Fruit fly (Drosophila melanogaster) whole organism, embryonic: ENCODE measurements around the gene SrpRbeta.

Source experiments
- B-H1 ChIP-seq: fragments of 200-800 bp; sonication (Bioruptor generic); IDR thresholded peaks from 3 replicates; pipeline ENCODE4 v1.3.6; 2022; ENCODE audit warnings: missing biosample characterization, missing genetic modification characterization
- CG1024 ChIP-seq: fragments of 200-800 bp; sonication (Bioruptor generic); IDR thresholded peaks from 2 replicates; pipeline ENCODE4 v1.3.6; 2022; ENCODE audit warnings: missing biosample characterization, missing genetic modification characterization
- CG10543 ChIP-seq: fragments of 200-800 bp; sonication (Bioruptor generic); optimal IDR thresholded peaks from 3 replicates; lab custom pipeline; 2017; ENCODE audit warnings: missing biosample characterization, mild to moderate bottlenecking, missing genetic modification characterization, moderate library complexity
- CG14710 ChIP-seq: fragments of 200-800 bp; sonication (Bioruptor generic); optimal IDR thresholded peaks from 3 replicates; lab custom pipeline; 2019; ENCODE audit warnings: missing biosample characterization, mild to moderate bottlenecking, missing genetic modification characterization, moderate library complexity
- CG1529 ChIP-seq: fragments of 200-800 bp; sonication (Bioruptor generic); optimal IDR thresholded peaks from 3 replicates; lab custom pipeline; 2018; ENCODE audit warnings: missing biosample characterization, missing genetic modification characterization
- CG1647 ChIP-seq: fragments of 200-800 bp; sonication (Bioruptor generic); optimal IDR thresholded peaks from 3 replicates; lab custom pipeline; 2016; ENCODE audit warnings: missing biosample characterization, missing genetic modification characterization
- CG16863 ChIP-seq: fragments of 200-800 bp; sonication (Bioruptor generic); optimal IDR thresholded peaks from 3 replicates; lab custom pipeline; 2016; ENCODE audit warnings: missing biosample characterization, missing genetic modification characterization
- CG17385 ChIP-seq: fragments of 200-800 bp; sonication (Bioruptor generic); optimal IDR thresholded peaks from 3 replicates; lab custom pipeline; 2018; ENCODE audit warnings: missing biosample characterization, mild to moderate bottlenecking, missing genetic modification characterization
- CG1792 ChIP-seq: fragments of 200-800 bp; sonication (Bioruptor generic); optimal IDR thresholded peaks from 2 replicates; lab custom pipeline; 2016; ENCODE audit warnings: missing biosample characterization, missing genetic modification characterization
- CG18476 ChIP-seq: fragments of 200-800 bp; sonication (Bioruptor generic); optimal IDR thresholded peaks from 2 replicates; lab custom pipeline; 2016; ENCODE audit warnings: missing biosample characterization, mild to moderate bottlenecking, missing genetic modification characterization
- CG18619 ChIP-seq: fragments of 200-800 bp; sonication (Bioruptor generic); optimal IDR thresholded peaks from 3 replicates; lab custom pipeline; 2017; ENCODE audit warnings: missing biosample characterization, mild to moderate bottlenecking, missing genetic modification characterization
- CG18764 ChIP-seq: fragments of 200-800 bp; sonication (Bioruptor generic); optimal IDR thresholded peaks from 3 replicates; lab custom pipeline; 2016; ENCODE audit warnings: missing biosample characterization, missing genetic modification characterization
- CG30403 ChIP-seq: fragments of 200-800 bp; sonication (Bioruptor generic); optimal IDR thresholded peaks from 3 replicates; lab custom pipeline; 2016; ENCODE audit warnings: missing biosample characterization, missing genetic modification characterization
- CG4360 ChIP-seq: fragments of 200-800 bp; sonication (Bioruptor generic); IDR thresholded peaks from 2 replicates; pipeline ENCODE4 v1.3.6; 2022; ENCODE audit warnings: missing biosample characterization, missing genetic modification characterization
- CG6254 ChIP-seq: fragments of 200-800 bp; sonication (Bioruptor generic); optimal IDR thresholded peaks from 3 replicates; lab custom pipeline; 2017; ENCODE audit warnings: mild to moderate bottlenecking, missing biosample characterization, missing genetic modification reagents, missing genetic modification characterization
- CG6683 ChIP-seq: fragments of 200-800 bp; sonication (Bioruptor generic); optimal IDR thresholded peaks from 2 replicates; lab custom pipeline; 2017; ENCODE audit warnings: missing biosample characterization, mild to moderate bottlenecking, missing genetic modification characterization, missing genetic modification reagents
- CG7271 ChIP-seq: fragments of 200-800 bp; sonication (Bioruptor generic); optimal IDR thresholded peaks from 2 replicates; lab custom pipeline; 2018; ENCODE audit warnings: missing biosample characterization, mild to moderate bottlenecking, missing genetic modification characterization, moderate library complexity
- CTCF ChIP-seq: fragments of 200-800 bp; sonication (Bioruptor generic); optimal IDR thresholded peaks from 2 replicates; lab custom pipeline; 2017; ENCODE audit warnings: missing biosample characterization, mild to moderate bottlenecking, missing genetic modification characterization, moderate library complexity
- Chrac-16 ChIP-seq: fragments of 200-800 bp; sonication (Bioruptor generic); optimal IDR thresholded peaks from 3 replicates; lab custom pipeline; 2016; ENCODE audit warnings: missing biosample characterization, missing genetic modification characterization
- Dek ChIP-seq: fragments of 200-800 bp; sonication (Bioruptor generic); optimal IDR thresholded peaks from 3 replicates; lab custom pipeline; 2019; ENCODE audit warnings: missing biosample characterization, mild to moderate bottlenecking, missing genetic modification characterization, moderate library complexity
- Dfd ChIP-seq, 2 experiments: fragments of >200 bp; optimal IDR thresholded peaks; 2 replicates each; lab custom pipeline; 2017; ENCODE audit warnings: missing biosample characterization in 2 of 2, missing genetic modification characterization in 2 of 2
- Ets97D ChIP-seq: fragments of 200-800 bp; sonication (Bioruptor generic); optimal IDR thresholded peaks from 3 replicates; lab custom pipeline; 2016; ENCODE audit warnings: missing biosample characterization, missing genetic modification characterization
- GATAe ChIP-seq: fragments of 200-800 bp; sonication (Bioruptor generic); conservative IDR thresholded peaks from 2 replicates; pipeline ENCODE4 v1.3.6; 2022; ENCODE audit warnings: missing biosample characterization, missing genetic modification characterization
- H15 ChIP-seq: fragments of 200-800 bp; sonication (Bioruptor generic); IDR thresholded peaks from 3 replicates; pipeline ENCODE4 v1.3.6; 2022; ENCODE audit warnings: missing biosample characterization, missing genetic modification characterization
- Hey ChIP-seq: fragments of 200-800 bp; sonication (Bioruptor generic); optimal IDR thresholded peaks from 3 replicates; lab custom pipeline; 2018; ENCODE audit warnings: missing biosample characterization, mild to moderate bottlenecking, missing genetic modification characterization
- NK7.1 ChIP-seq: fragments of 200-800 bp; sonication (Bioruptor generic); optimal IDR thresholded peaks from 3 replicates; lab custom pipeline; 2016; ENCODE audit warnings: missing biosample characterization, missing genetic modification characterization
- Nf-YC ChIP-seq: fragments of 200-800 bp; optimal IDR thresholded peaks from 3 replicates; lab custom pipeline; 2019; ENCODE audit warnings: missing biosample characterization, mild to moderate bottlenecking, missing genetic modification characterization, moderate library complexity
- NfI ChIP-seq: fragments of 200-800 bp; sonication (Bioruptor generic); optimal IDR thresholded peaks from 3 replicates; lab custom pipeline; 2018; ENCODE audit warnings: missing biosample characterization, mild to moderate bottlenecking, missing genetic modification characterization, moderate library complexity
- Optix ChIP-seq: fragments of 200-800 bp; sonication (Bioruptor generic); IDR thresholded peaks from 3 replicates; pipeline ENCODE4 v1.3.6; 2022; ENCODE audit warnings: missing biosample characterization, missing genetic modification characterization
- Ptx1 ChIP-seq: fragments of 200-800 bp; sonication (Bioruptor generic); IDR thresholded peaks from 2 replicates; pipeline ENCODE4 v1.3.6; 2022; ENCODE audit warnings: missing biosample characterization, missing genetic modification characterization
- Side ChIP-seq: fragments of 200-800 bp; sonication (Bioruptor generic); optimal IDR thresholded peaks from 2 replicates; lab custom pipeline; 2016; ENCODE audit warnings: missing biosample characterization, missing genetic modification characterization
- cato ChIP-seq: fragments of 200-800 bp; sonication (Bioruptor generic); optimal IDR thresholded peaks from 2 replicates; lab custom pipeline; 2016; ENCODE audit warnings: missing biosample characterization, missing genetic modification characterization, borderline replicate concordance
- ci ChIP-seq: fragments of 200-800 bp; sonication (Bioruptor generic); IDR thresholded peaks from 3 replicates; pipeline ENCODE4 v1.3.6; 2022; ENCODE audit warnings: missing biosample characterization, missing genetic modification characterization
- corto ChIP-seq: fragments of 200-800 bp; sonication (Bioruptor generic); optimal IDR thresholded peaks from 2 replicates; lab custom pipeline; 2016; ENCODE audit warnings: missing biosample characterization, mild to moderate bottlenecking, missing genetic modification characterization, moderate library complexity
- crc ChIP-seq: fragments of 200-800 bp; sonication (Bioruptor generic); optimal IDR thresholded peaks from 2 replicates; lab custom pipeline; 2016; ENCODE audit warnings: missing biosample characterization, missing genetic modification characterization
- dan ChIP-seq: fragments of 200-800 bp; sonication (Bioruptor generic); IDR thresholded peaks from 2 replicates; pipeline ENCODE4 v1.3.6; 2022; ENCODE audit warnings: missing biosample characterization, missing genetic modification characterization
- ftz-f1 ChIP-seq: fragments of 200-800 bp; sonication (Bioruptor generic); optimal IDR thresholded peaks from 2 replicates; lab custom pipeline; 2016; ENCODE audit warnings: missing biosample characterization, missing genetic modification characterization
- gcm ChIP-seq: fragments of 200-800 bp; sonication (Bioruptor generic); optimal IDR thresholded peaks from 2 replicates; lab custom pipeline; 2019; ENCODE audit warnings: missing biosample characterization, mild to moderate bottlenecking, missing genetic modification characterization, moderate library complexity
- klu ChIP-seq: fragments of 200-800 bp; sonication (Bioruptor generic); IDR thresholded peaks from 2 replicates; pipeline ENCODE4 v1.3.6; 2022; ENCODE audit warnings: missing biosample characterization, missing genetic modification characterization
- kni ChIP-seq: fragments of 200-800 bp; sonication (Bioruptor generic); optimal IDR thresholded peaks from 3 replicates; lab custom pipeline; 2017; ENCODE audit warnings: mild to moderate bottlenecking, missing biosample characterization, missing genetic modification reagents, missing genetic modification characterization
- knrl ChIP-seq: fragments of 200-800 bp; sonication (Bioruptor generic); IDR thresholded peaks from 3 replicates; pipeline ENCODE4 v1.3.6; 2022; ENCODE audit warnings: missing biosample characterization, missing genetic modification characterization; ENCODE audit not compliant: partially characterized antibody
- maf-S ChIP-seq: fragments of 200-800 bp; sonication (Bioruptor generic); optimal IDR thresholded peaks from 2 replicates; lab custom pipeline; 2016; ENCODE audit warnings: missing biosample characterization, missing genetic modification characterization
- mld ChIP-seq: fragments of 200-800 bp; sonication (Bioruptor generic); IDR thresholded peaks from 3 replicates; pipeline ENCODE4 v1.3.6; 2022; ENCODE audit warnings: missing biosample characterization, missing genetic modification characterization; ENCODE audit not compliant: partially characterized antibody
- nerfin-2 ChIP-seq: fragments of 200-800 bp; sonication (Bioruptor generic); IDR thresholded peaks from 2 replicates; pipeline ENCODE4 v1.3.6; 2022; ENCODE audit warnings: missing biosample characterization, missing genetic modification characterization; ENCODE audit not compliant: partially characterized antibody
- pho ChIP-seq: fragments of 200-800 bp; sonication (Bioruptor generic); optimal IDR thresholded peaks from 2 replicates; lab custom pipeline; 2016; ENCODE audit warnings: missing biosample characterization, missing genetic modification characterization
- phol ChIP-seq: fragments of 200-800 bp; sonication (Bioruptor generic); optimal IDR thresholded peaks from 3 replicates; lab custom pipeline; 2018; ENCODE audit warnings: missing biosample characterization, mild to moderate bottlenecking, missing genetic modification characterization, moderate library complexity
- pita ChIP-seq: fragments of 200-800 bp; sonication (Bioruptor generic); optimal IDR thresholded peaks from 2 replicates; lab custom pipeline; 2017; ENCODE audit warnings: missing biosample characterization, mild to moderate bottlenecking, missing genetic modification characterization
- sens ChIP-seq: fragments of 200-800 bp; sonication (Bioruptor generic); peaks from one replicate; lab custom pipeline; 2016; ENCODE audit warnings: missing biosample characterization, missing genetic modification characterization
- stwl ChIP-seq: fragments of 200-800 bp; sonication (Bioruptor generic); optimal IDR thresholded peaks from 3 replicates; lab custom pipeline; 2018; ENCODE audit warnings: missing biosample characterization, mild to moderate bottlenecking, missing genetic modification characterization, moderate library complexity
- trem ChIP-seq: fragments of 200-800 bp; optimal IDR thresholded peaks from 3 replicates; lab custom pipeline; 2019; ENCODE audit warnings: missing biosample characterization, mild to moderate bottlenecking, missing genetic modification characterization, moderate library complexity
- zen2 ChIP-seq: fragments of 200-800 bp; sonication (Bioruptor generic); IDR thresholded peaks from 3 replicates; pipeline ENCODE4 v1.3.6; 2022; ENCODE audit warnings: missing biosample characterization, missing genetic modification characterization; ENCODE audit not compliant: partially characterized antibody
- zf30C ChIP-seq: fragments of 200-800 bp; sonication (Bioruptor generic); optimal IDR thresholded peaks from 3 replicates; lab custom pipeline; 2018; ENCODE audit warnings: missing biosample characterization, mild to moderate bottlenecking, missing genetic modification characterization

Gene SrpRbeta

dm6 chr3L:8683773-8684172, 36.3 kb downstream of the SrpRbeta start (continued):
- no peak for TF ChIP-seq CG6683 (GFP tag; lab: Kevin White, UChicago)
- TF ChIP-seq NfI (GFP tag; lab: Kevin White, UChicago), result no peak
- TF ChIP-seq dan, result no peak
- TF ChIP-seq Dfd (GFP tag; optimal IDR thresholded peaks at IDR 0.05; lab: Kevin White, UChicago), result no peak
- TF ChIP-seq Ets97D (GFP tag; lab: Kevin White, UChicago), result no peak
- peak; percentile 40 for TF ChIP-seq CG1529 (GFP tag; lab: Kevin White, UChicago)
- no peak for TF ChIP-seq NK7.1 (GFP tag; lab: Kevin White, UChicago)
- no peak for TF ChIP-seq ftz-f1 (GFP tag; lab: Kevin White, UChicago)
- TF ChIP-seq klu (GFP tag; lab: Robert Waterston, UW), result no peak
- TF ChIP-seq CTCF, result no peak
- no peak for TF ChIP-seq phol
- TF ChIP-seq stwl (tag; lab: Kevin White, UChicago), result no peak
- TF ChIP-seq crc (GFP tag; lab: Kevin White, UChicago), result no peak
- TF ChIP-seq trem (tag; lab: Kevin White, UChicago), result no peak
- no peak for TF ChIP-seq CG18476
- TF ChIP-seq CG4360 (GFP tag; lab: Robert Waterston, UW), result no peak
- TF ChIP-seq Nf-YC (tag; lab: Kevin White, UChicago), result no peak
- TF ChIP-seq CG10543, result peak; percentile 68
- no peak for TF ChIP-seq maf-S
- TF ChIP-seq GATAe, result no peak
- TF ChIP-seq cato (GFP tag; lab: Kevin White, UChicago), result no peak
- no peak for TF ChIP-seq CG14710 (tag; lab: Kevin White, UChicago)
- TF ChIP-seq nerfin-2 (GFP tag; lab: Robert Waterston, UW), result no peak
- no peak for TF ChIP-seq mld
- TF ChIP-seq B-H1 (GFP tag; lab: Robert Waterston, UW), result no peak
- no peak for TF ChIP-seq sens (GFP tag; lab: Kevin White, UChicago)
- no peak for TF ChIP-seq Chrac-16 (GFP tag; lab: Kevin White, UChicago)
- TF ChIP-seq CG30403 (GFP tag; lab: Kevin White, UChicago), result no peak
- peak; percentile 29; the same call in 1 of the 3 replicates for TF ChIP-seq Optix
- TF ChIP-seq CG6254, result no peak
- no peak for TF ChIP-seq CG7271 (tag; lab: Kevin White, UChicago)
- TF ChIP-seq kni (GFP tag; lab: Kevin White, UChicago), result peak; percentile 49
- TF ChIP-seq CG1792 (GFP tag; lab: Kevin White, UChicago), result no peak
- no peak for TF ChIP-seq CG1024
- TF ChIP-seq CG18619 (GFP tag; lab: Kevin White, UChicago), result peak; percentile 35
- TF ChIP-seq knrl (GFP tag; lab: Robert Waterston, UW), result no peak
- no peak for TF ChIP-seq pita
- TF ChIP-seq Hey (tag; lab: Kevin White, UChicago), result peak; percentile 33
- TF ChIP-seq Ptx1 (GFP tag; lab: Robert Waterston, UW), result no peak
- no peak for TF ChIP-seq zen2 (GFP tag; lab: Robert Waterston, UW)
- TF ChIP-seq H15 (GFP tag; lab: Robert Waterston, UW), result 0 out of 3 replicates have a peak, but pooled peaks have one; percentile 48
- no peak for TF ChIP-seq Side (GFP tag; lab: Kevin White, UChicago)
- peak; percentile 12 for TF ChIP-seq CG17385
- TF ChIP-seq Dek (tag; lab: Kevin White, UChicago), result no peak
- TF ChIP-seq pho (GFP tag; lab: Kevin White, UChicago), result no peak
- no peak for TF ChIP-seq CG16863
- TF ChIP-seq CG1647 (GFP tag; lab: Kevin White, UChicago), result no peak
- no peak for TF ChIP-seq gcm (GFP tag; lab: Kevin White, UChicago)
- TF ChIP-seq zf30C (GFP tag; lab: Kevin White, UChicago), result no peak
- TF ChIP-seq corto (GFP tag; lab: Kevin White, UChicago), result no peak
- TF ChIP-seq CG18764 (GFP tag; lab: Kevin White, UChicago), result no peak
- TF ChIP-seq ci (GFP tag; lab: Robert Waterston, UW), result peak; percentile 60; the same call in 2 of the 3 replicates
